Fruit fly (Drosophila melanogaster) whole organism, pupa: ENCODE data around the gene Atg18a.

Source experiments
- CG10348 ChIP-seq: fragments of 200-800 bp; sonication (Bioruptor generic); IDR thresholded peaks from 2 replicates; pipeline ENCODE4 v1.3.6; 2022; ENCODE audit warnings: missing biosample characterization, missing genetic modification characterization
- CG12605 ChIP-seq: fragments of 200-800 bp; sonication (Bioruptor generic); IDR thresholded peaks from 2 replicates; pipeline ENCODE4 v1.3.6; 2022; ENCODE audit warnings: missing biosample characterization, missing genetic modification characterization
- CG13204 ChIP-seq: fragments of 200-800 bp; sonication (Bioruptor generic); optimal IDR thresholded peaks from 2 replicates; lab custom pipeline; 2018; ENCODE audit warnings: missing biosample characterization, mild to moderate bottlenecking, missing genetic modification characterization, moderate library complexity
- CG14655 ChIP-seq: fragments of 200-800 bp; sonication (Bioruptor generic); optimal IDR thresholded peaks from 3 replicates; lab custom pipeline; 2017; ENCODE audit warnings: mild to moderate bottlenecking, missing biosample characterization, missing genetic modification reagents, missing genetic modification characterization
- CG15710 ChIP-seq: fragments of 200-800 bp; sonication (Bioruptor generic); optimal IDR thresholded peaks from 2 replicates; lab custom pipeline; 2018; ENCODE audit warnings: missing biosample characterization, mild to moderate bottlenecking, missing genetic modification characterization, moderate library complexity
- CG17806 ChIP-seq: fragments of 200-800 bp; sonication (Bioruptor generic); optimal IDR thresholded peaks from 2 replicates; lab custom pipeline; 2018; ENCODE audit warnings: missing biosample characterization, mild to moderate bottlenecking, missing genetic modification characterization, moderate library complexity
- CG32121 ChIP-seq: fragments of 200-800 bp; sonication (Bioruptor generic); IDR thresholded peaks from 2 replicates; pipeline ENCODE4 v1.3.6; 2022; ENCODE audit warnings: missing biosample characterization, missing genetic modification characterization
- CG34367 ChIP-seq: fragments of 200-800 bp; sonication (Bioruptor generic); optimal IDR thresholded peaks from 2 replicates; lab custom pipeline; 2018; ENCODE audit warnings: missing biosample characterization, mild to moderate bottlenecking, missing genetic modification characterization
- CG4496 ChIP-seq: fragments of 200-800 bp; sonication (Bioruptor generic); IDR thresholded peaks from 3 replicates; pipeline ENCODE4 v1.3.6; 2022; ENCODE audit warnings: missing biosample characterization, missing genetic modification characterization
- CG8159 ChIP-seq: fragments of 200-800 bp; sonication (Bioruptor generic); optimal IDR thresholded peaks from 3 replicates; lab custom pipeline; 2018; ENCODE audit warnings: missing biosample characterization, mild to moderate bottlenecking, missing genetic modification characterization, moderate library complexity
- CG8301 ChIP-seq: fragments of 200-800 bp; sonication (Bioruptor generic); optimal IDR thresholded peaks from 2 replicates; lab custom pipeline; 2018; ENCODE audit warnings: missing biosample characterization, mild to moderate bottlenecking, missing genetic modification characterization
- CG9948 ChIP-seq: fragments of 200-800 bp; sonication (Bioruptor generic); optimal IDR thresholded peaks from 2 replicates; lab custom pipeline; 2018; ENCODE audit warnings: missing biosample characterization, mild to moderate bottlenecking, missing genetic modification characterization, moderate library complexity
- D1 ChIP-seq: fragments of 200-800 bp; sonication (Bioruptor generic); optimal IDR thresholded peaks from 2 replicates; lab custom pipeline; 2018; ENCODE audit warnings: missing biosample characterization, mild to moderate bottlenecking, missing genetic modification characterization, moderate library complexity
- EcR ChIP-seq: fragments of 200-800 bp; sonication (Bioruptor generic); optimal IDR thresholded peaks from 3 replicates; lab custom pipeline; 2019; ENCODE audit warnings: missing biosample characterization, missing genetic modification characterization, mild to moderate bottlenecking, moderate library complexity, missing genetic modification reagents
- Ets98B ChIP-seq: fragments of 200-800 bp; sonication (Bioruptor generic); IDR thresholded peaks from 2 replicates; pipeline ENCODE4 v1.3.6; 2022; ENCODE audit warnings: missing biosample characterization, missing genetic modification characterization
- Pif1A ChIP-seq: fragments of 200-800 bp; sonication (Bioruptor generic); optimal IDR thresholded peaks from 3 replicates; lab custom pipeline; 2016; ENCODE audit warnings: missing biosample characterization, missing genetic modification characterization
- Pif1B ChIP-seq: fragments of 200-800 bp; sonication (Bioruptor generic); optimal IDR thresholded peaks from 3 replicates; lab custom pipeline; 2016; ENCODE audit warnings: missing biosample characterization, missing genetic modification characterization
- Snoo ChIP-seq: fragments of 200-800 bp; sonication (Bioruptor generic); optimal IDR thresholded peaks from 3 replicates; lab custom pipeline; 2017; ENCODE audit warnings: missing biosample characterization, mild to moderate bottlenecking, missing genetic modification characterization, inconsistent platforms
- fd96Ca ChIP-seq: fragments of 200-800 bp; sonication (Bioruptor generic); IDR thresholded peaks from 3 replicates; pipeline ENCODE4 v1.3.6; 2022; ENCODE audit warnings: missing biosample characterization, missing genetic modification characterization
- gl ChIP-seq: fragments of 200-800 bp; sonication (Bioruptor generic); optimal IDR thresholded peaks from 2 replicates; lab custom pipeline; 2018; ENCODE audit warnings: missing biosample characterization, mild to moderate bottlenecking, missing genetic modification characterization
- rn ChIP-seq: fragments of 200-800 bp; sonication (Bioruptor generic); IDR thresholded peaks from 2 replicates; pipeline ENCODE4 v1.3.6; 2022; ENCODE audit warnings: missing biosample characterization, missing genetic modification characterization

Gene Atg18a

DNA sequence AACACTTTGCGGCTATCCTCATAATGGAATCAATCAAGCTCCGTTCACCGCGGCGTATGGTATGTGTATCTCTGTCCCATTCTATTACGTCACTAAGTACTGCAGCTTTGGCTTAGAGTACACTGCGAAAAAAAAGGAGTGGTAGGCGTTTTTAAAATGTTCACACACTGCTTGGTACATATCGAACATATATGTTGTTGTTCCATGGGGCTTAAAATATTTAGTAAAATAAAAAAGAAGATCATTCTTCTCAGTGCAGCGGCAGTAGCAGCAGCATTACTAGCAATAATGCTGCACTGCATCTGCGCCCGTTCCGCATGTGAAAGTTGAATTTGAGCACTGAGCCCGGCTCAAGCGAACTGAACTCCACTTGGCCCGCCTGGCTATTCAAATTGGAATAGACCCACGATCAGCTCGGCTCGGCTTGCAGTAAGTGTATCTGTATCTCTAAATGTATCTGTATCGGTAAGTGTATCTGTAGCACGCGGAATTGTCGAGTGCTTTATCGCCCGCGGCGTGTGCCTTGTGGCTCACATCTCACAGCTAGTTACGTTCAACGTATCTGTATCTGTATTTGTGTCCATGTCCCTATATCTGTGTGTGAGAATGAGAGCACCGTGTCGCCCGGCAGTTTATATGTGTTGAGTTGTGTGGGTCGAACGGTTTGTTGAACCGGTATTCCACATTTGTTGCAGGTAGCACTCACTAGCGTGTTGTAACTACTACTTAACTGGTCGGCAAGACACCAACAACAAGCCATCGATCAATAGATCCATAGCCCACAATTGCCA, 33.3 kb upstream of the Atg18a start:
- TF ChIP-seq Ets98B (GFP tag; lab: Robert Waterston, UW), result peak; percentile 97
- peak; percentile 89 for TF ChIP-seq rn
- TF ChIP-seq CG10348 (GFP tag; lab: Robert Waterston, UW), result peak; percentile 85
- TF ChIP-seq CG17806 (tag; lab: Kevin White, UChicago), result peak; percentile 67
- TF ChIP-seq CG32121, result peak; percentile 96
- no peak for TF ChIP-seq CG13204
- TF ChIP-seq CG12605 (GFP tag; lab: Robert Waterston, UW), result peak; percentile 89
- peak; percentile 93 for TF ChIP-seq CG14655 (GFP tag; lab: Kevin White, UChicago)
- peak; percentile 66 for TF ChIP-seq CG9948 (tag; lab: Kevin White, UChicago)
- peak; percentile 69 for TF ChIP-seq CG8159 (tag; lab: Kevin White, UChicago)
- peak; percentile 96 for TF ChIP-seq fd96Ca (GFP tag; lab: Robert Waterston, UW)
- TF ChIP-seq CG15710 (tag; lab: Kevin White, UChicago), result peak; percentile 49
- peak; percentile 23 for TF ChIP-seq Snoo (tag; lab: Kevin White, UChicago)
- peak; percentile 72 for TF ChIP-seq Pif1A (GFP tag; lab: Kevin White, UChicago)
- peak; percentile 87 for TF ChIP-seq EcR (GFP tag; lab: Kevin White, UChicago)
- TF ChIP-seq gl (tag; lab: Kevin White, UChicago), result no peak
- TF ChIP-seq D1 (tag; lab: Kevin White, UChicago), result no peak
- TF ChIP-seq CG4496, result peak; percentile 95
- TF ChIP-seq Pif1B, result peak; percentile 59
- peak; percentile 91 for TF ChIP-seq CG8301 (tag; lab: Kevin White, UChicago)
- TF ChIP-seq CG34367, result peak; percentile 58

DNA sequence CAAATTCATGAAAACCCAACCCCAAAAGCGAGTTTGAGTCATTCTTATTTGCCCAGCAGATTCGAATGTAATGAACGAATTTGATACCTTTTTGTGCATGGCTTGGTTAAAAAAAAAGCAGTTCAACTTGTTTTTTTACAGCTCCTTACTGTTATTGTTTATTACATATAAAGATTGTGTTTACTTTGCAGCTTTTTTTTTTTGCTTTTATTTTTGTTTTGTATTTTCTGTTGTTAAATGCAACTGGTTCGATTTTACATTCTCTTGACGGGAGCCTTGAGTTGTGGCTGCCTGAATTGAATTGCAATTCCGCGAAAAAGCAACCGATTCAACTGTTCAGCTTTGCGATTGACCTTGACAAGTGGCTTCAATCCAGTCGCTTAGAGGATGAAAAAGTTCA, 32.1 kb upstream of the Atg18a start:
- TF ChIP-seq CG4496 (0 out of 3 replicates have a peak, but pooled peaks have one; percentile 28), CG8159 (tag; lab: Kevin White, UChicago) (no peak), CG13204 (peak; percentile 19)

DNA sequence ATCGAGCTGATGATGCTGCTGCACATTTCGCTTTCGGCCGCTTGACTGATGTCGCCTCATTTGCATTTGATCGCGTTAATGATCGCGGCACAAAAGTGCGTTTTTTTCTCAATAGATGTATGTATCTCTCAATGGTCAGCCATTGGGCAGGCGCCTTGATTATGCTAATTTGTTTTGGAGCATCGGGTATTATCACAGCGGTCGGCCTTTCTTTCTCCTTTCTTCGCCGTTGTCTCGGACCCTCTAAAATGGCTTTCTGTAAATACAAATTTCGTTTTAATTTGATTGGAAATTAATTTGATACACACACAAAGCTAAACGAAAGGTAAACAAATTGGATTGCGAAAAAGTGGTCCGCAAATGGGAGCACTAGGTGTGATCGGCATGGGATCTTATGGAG, 31.3 kb upstream of the Atg18a start:
- TF ChIP-seq D1 (tag; lab: Kevin White, UChicago) (no peak), rn (no peak), CG4496 (no peak), EcR (GFP tag; lab: Kevin White, UChicago) (no peak), fd96Ca (GFP tag; lab: Robert Waterston, UW) (no peak), CG8159 (tag; lab: Kevin White, UChicago) (no peak), Ets98B (GFP tag; lab: Robert Waterston, UW) (no peak), CG9948 (tag; lab: Kevin White, UChicago) (no peak), CG17806 (tag; lab: Kevin White, UChicago) (no peak)
- TF ChIP-seq, all 21 proteins: peak for 0

- TF ChIP-seq CG10348 (GFP tag; lab: Robert Waterston, UW), result no peak
- TF ChIP-seq CG17806 (tag; lab: Kevin White, UChicago), result peak; percentile 22
- TF ChIP-seq EcR (GFP tag; lab: Kevin White, UChicago), result no peak
- no peak for TF ChIP-seq Pif1A (GFP tag; lab: Kevin White, UChicago)
- no peak for TF ChIP-seq D1 (tag; lab: Kevin White, UChicago)
- TF ChIP-seq Ets98B (GFP tag; lab: Robert Waterston, UW), result peak; percentile 18; the same call in 1 of the 2 replicates
- no peak for TF ChIP-seq CG32121
- peak; percentile 45 for TF ChIP-seq CG8159 (tag; lab: Kevin White, UChicago)
- TF ChIP-seq CG8301 (tag; lab: Kevin White, UChicago), result peak; percentile 26
- TF ChIP-seq CG34367, result no peak
- peak; percentile 11 for TF ChIP-seq Snoo (tag; lab: Kevin White, UChicago)
- 0 out of 3 replicates have a peak, but pooled peaks have one; percentile 43 for TF ChIP-seq fd96Ca (GFP tag; lab: Robert Waterston, UW)
- no peak for TF ChIP-seq CG9948 (tag; lab: Kevin White, UChicago)
- TF ChIP-seq CG15710 (tag; lab: Kevin White, UChicago), result peak; percentile 21
- no peak for TF ChIP-seq Pif1B
- no peak for TF ChIP-seq CG12605 (GFP tag; lab: Robert Waterston, UW)
- no peak for TF ChIP-seq gl (tag; lab: Kevin White, UChicago)
- no peak for TF ChIP-seq rn
- no peak for TF ChIP-seq CG14655 (GFP tag; lab: Kevin White, UChicago)
- peak; percentile 45; the same call in 1 of the 3 replicates for TF ChIP-seq CG4496
- no peak for TF ChIP-seq CG13204
Measured at dm6 chr3L:8156199-8156598, 30.5 kb upstream of the Atg18a start.

- TF ChIP-seq Snoo (tag; lab: Kevin White, UChicago) (peak; percentile 25), EcR (GFP tag; lab: Kevin White, UChicago) (peak; percentile 48), CG8301 (tag; lab: Kevin White, UChicago) (peak; percentile 5), CG12605 (GFP tag; lab: Robert Waterston, UW) (no peak), Ets98B (GFP tag; lab: Robert Waterston, UW) (no peak), gl (tag; lab: Kevin White, UChicago) (no peak), CG8159 (tag; lab: Kevin White, UChicago) (peak; percentile 62), D1 (tag; lab: Kevin White, UChicago) (no peak), Pif1B (peak; percentile 46), CG32121 (0 out of 2 replicates have a peak, but pooled peaks have one; percentile 13), CG34367 (peak; percentile 38), CG10348 (GFP tag; lab: Robert Waterston, UW) (no peak), rn (no peak), CG14655 (GFP tag; lab: Kevin White, UChicago) (no peak), Pif1A (GFP tag; lab: Kevin White, UChicago) (peak; percentile 22), CG15710 (tag; lab: Kevin White, UChicago) (peak; percentile 68), CG17806 (tag; lab: Kevin White, UChicago) (peak; percentile 31)
Measured at dm6 chr3L:8157079-8157478, 29.6 kb upstream of the Atg18a start.
